Fruit fly (Drosophila melanogaster) whole organism, prepupa: Measurements from ENCODE around the gene CG10973.

Source experiments
- CG10631 ChIP-seq: fragments of 200-800 bp; sonication (Bioruptor generic); optimal IDR thresholded peaks from 2 replicates; lab custom pipeline; 2016; ENCODE audit warnings: missing biosample characterization, missing genetic modification characterization
- CG10669 ChIP-seq: fragments of 200-800 bp; sonication (Bioruptor generic); optimal IDR thresholded peaks from 3 replicates; lab custom pipeline; 2018; ENCODE audit warnings: missing biosample characterization, mild to moderate bottlenecking, missing genetic modification characterization, moderate library complexity
- CG15336 ChIP-seq: fragments of 200-800 bp; sonication (Bioruptor generic); IDR thresholded peaks from 2 replicates; pipeline ENCODE4 v1.3.6; 2022; ENCODE audit warnings: missing biosample characterization, missing genetic modification characterization
- CG1621 ChIP-seq: fragments of 200-800 bp; sonication (Bioruptor generic); optimal IDR thresholded peaks from 3 replicates; lab custom pipeline; 2018; ENCODE audit warnings: missing biosample characterization, mild to moderate bottlenecking, missing genetic modification characterization
- CG3032 ChIP-seq: fragments of 200-800 bp; optimal IDR thresholded peaks from 2 replicates; lab custom pipeline; 2019; ENCODE audit warnings: missing biosample characterization, mild to moderate bottlenecking, missing genetic modification characterization, moderate library complexity
- CG31627 ChIP-seq: fragments of 200-800 bp; sonication (Bioruptor generic); optimal IDR thresholded peaks from 3 replicates; lab custom pipeline; 2016; ENCODE audit warnings: missing biosample characterization, missing genetic modification characterization
- CG32006 ChIP-seq: fragments of 200-800 bp; sonication (Bioruptor generic); optimal IDR thresholded peaks from 3 replicates; lab custom pipeline; 2017; ENCODE audit warnings: missing biosample characterization, mild to moderate bottlenecking, missing genetic modification characterization
- CG3919 ChIP-seq: fragments of 200-800 bp; sonication (Bioruptor generic); optimal IDR thresholded peaks from 3 replicates; lab custom pipeline; 2016; ENCODE audit warnings: missing biosample characterization, missing genetic modification characterization
- CG6163 ChIP-seq: fragments of 200-800 bp; sonication (Bioruptor generic); IDR thresholded peaks from 3 replicates; pipeline ENCODE4 v1.3.6; 2022; ENCODE audit warnings: missing biosample characterization, missing genetic modification characterization
- CG6808 ChIP-seq: fragments of 200-800 bp; sonication (Bioruptor generic); optimal IDR thresholded peaks from 3 replicates; lab custom pipeline; 2017; ENCODE audit warnings: missing biosample characterization, missing genetic modification characterization, mild to moderate bottlenecking, moderate library complexity, missing genetic modification reagents
- CG7368 ChIP-seq: fragments of 200-800 bp; sonication (Bioruptor generic); optimal IDR thresholded peaks from 3 replicates; lab custom pipeline; 2016; ENCODE audit warnings: missing biosample characterization, missing genetic modification characterization
- CG8119 ChIP-seq: fragments of 200-800 bp; sonication (Bioruptor generic); IDR thresholded peaks from 3 replicates; pipeline ENCODE4 v1.3.6; 2022; ENCODE audit warnings: missing biosample characterization, missing genetic modification characterization
- CG8632 ChIP-seq: fragments of 200-800 bp; sonication (Bioruptor generic); optimal IDR thresholded peaks from 3 replicates; lab custom pipeline; 2016; ENCODE audit warnings: missing biosample characterization, missing genetic modification characterization
- CG9139 ChIP-seq: fragments of 200-800 bp; sonication (Bioruptor generic); optimal IDR thresholded peaks from 3 replicates; lab custom pipeline; 2017; ENCODE audit warnings: missing biosample characterization, mild to moderate bottlenecking, missing genetic modification characterization
- Eip75B ChIP-seq: fragments of 200-800 bp; sonication (Bioruptor generic); optimal IDR thresholded peaks from 3 replicates; lab custom pipeline; 2016; ENCODE audit warnings: missing biosample characterization, missing genetic modification characterization
- Eip78C ChIP-seq: fragments of 200-800 bp; sonication (Bioruptor generic); peaks from one replicate; lab custom pipeline; 2016; ENCODE audit warnings: missing biosample characterization, missing genetic modification characterization
- Eip93F ChIP-seq: fragments of 200-800 bp; sonication (Bioruptor generic); optimal IDR thresholded peaks from 2 replicates; lab custom pipeline; 2016; ENCODE audit warnings: missing biosample characterization, mild to moderate bottlenecking, missing genetic modification characterization
- Ets21C ChIP-seq: fragments of 200-800 bp; sonication (Bioruptor generic); optimal IDR thresholded peaks from 3 replicates; lab custom pipeline; 2016; ENCODE audit warnings: missing biosample characterization, missing genetic modification characterization
- Gug ChIP-seq: fragments of 200-800 bp; sonication (Bioruptor generic); IDR thresholded peaks from 2 replicates; pipeline ENCODE4 v1.3.6; 2022; ENCODE audit warnings: missing biosample characterization, missing genetic modification characterization
- Hr38 ChIP-seq: sonication (Bioruptor generic); optimal IDR thresholded peaks from 2 replicates; lab custom pipeline; 2016; ENCODE audit warnings: missing biosample characterization, missing genetic modification characterization
- Hr39 ChIP-seq: fragments of 200-800 bp; sonication (Bioruptor generic); optimal IDR thresholded peaks from 2 replicates; lab custom pipeline; 2016; ENCODE audit warnings: missing biosample characterization, missing genetic modification characterization
- Hr4 ChIP-seq: fragments of 200-800 bp; sonication (Bioruptor generic); optimal IDR thresholded peaks from 3 replicates; lab custom pipeline; 2016; ENCODE audit warnings: missing biosample characterization, missing genetic modification characterization
- Lpt ChIP-seq: fragments of 200-800 bp; sonication (Bioruptor generic); optimal IDR thresholded peaks from 3 replicates; lab custom pipeline; 2016; ENCODE audit warnings: missing biosample characterization, missing genetic modification characterization
- Met ChIP-seq: fragments of 200-800 bp; sonication (Bioruptor generic); optimal IDR thresholded peaks from 3 replicates; lab custom pipeline; 2016; ENCODE audit warnings: missing biosample characterization, missing genetic modification characterization
- OdsH ChIP-seq: fragments of 200-800 bp; sonication (Bioruptor generic); optimal IDR thresholded peaks from 3 replicates; lab custom pipeline; 2016; ENCODE audit warnings: missing biosample characterization, missing genetic modification characterization
- Smox ChIP-seq: fragments of 200-800 bp; sonication (Bioruptor generic); optimal IDR thresholded peaks from 3 replicates; lab custom pipeline; 2016; ENCODE audit warnings: missing biosample characterization, missing genetic modification characterization
- Sox14 ChIP-seq: fragments of 200-800 bp; sonication (Bioruptor generic); optimal IDR thresholded peaks from 3 replicates; lab custom pipeline; 2016; ENCODE audit warnings: missing biosample characterization, missing genetic modification characterization
- Sox15 ChIP-seq: fragments of 200-800 bp; sonication (Bioruptor generic); optimal IDR thresholded peaks from 3 replicates; lab custom pipeline; 2016; ENCODE audit warnings: missing biosample characterization, missing genetic modification characterization
- achi ChIP-seq: fragments of 200-800 bp; sonication (Bioruptor generic); optimal IDR thresholded peaks from 3 replicates; lab custom pipeline; 2016; ENCODE audit warnings: missing biosample characterization, missing genetic modification characterization
- acj6 ChIP-seq: fragments of 200-800 bp; sonication (Bioruptor generic); optimal IDR thresholded peaks from 3 replicates; lab custom pipeline; 2016; ENCODE audit warnings: missing biosample characterization, missing genetic modification characterization
- cyc ChIP-seq: fragments of 200-800 bp; sonication (Bioruptor generic); optimal IDR thresholded peaks from 3 replicates; lab custom pipeline; 2016; ENCODE audit warnings: missing biosample characterization, missing genetic modification characterization
- dac ChIP-seq: fragments of 200-800 bp; sonication (Bioruptor generic); optimal IDR thresholded peaks from 2 replicates; lab custom pipeline; 2017; ENCODE audit warnings: missing biosample characterization, mild to moderate bottlenecking, missing genetic modification characterization
- dsx ChIP-seq: fragments of 200-800 bp; optimal IDR thresholded peaks from 3 replicates; lab custom pipeline; 2019; ENCODE audit warnings: missing biosample characterization, mild to moderate bottlenecking, missing genetic modification characterization, moderate library complexity; ENCODE audit not compliant: poor library complexity, severe bottlenecking
- eg ChIP-seq: fragments of 200-800 bp; sonication (Bioruptor generic); IDR thresholded peaks from 3 replicates; pipeline ENCODE4 v1.3.6; 2022; ENCODE audit warnings: missing biosample characterization, missing genetic modification characterization
- esn ChIP-seq: fragments of 200-800 bp; sonication (Bioruptor generic); optimal IDR thresholded peaks from 2 replicates; lab custom pipeline; 2016; ENCODE audit warnings: missing biosample characterization, mild to moderate bottlenecking, missing genetic modification characterization, moderate library complexity
- fd85E ChIP-seq: fragments of 200-800 bp; sonication (Bioruptor generic); optimal IDR thresholded peaks from 3 replicates; lab custom pipeline; 2016; ENCODE audit warnings: missing biosample characterization, missing genetic modification characterization
- fkh ChIP-seq: fragments of 200-800 bp; sonication (Bioruptor generic); optimal IDR thresholded peaks from 3 replicates; lab custom pipeline; 2017; ENCODE audit warnings: missing biosample characterization, mild to moderate bottlenecking, missing genetic modification characterization, moderate library complexity
- lz ChIP-seq: fragments of 200-800 bp; sonication (Bioruptor generic); optimal IDR thresholded peaks from 3 replicates; lab custom pipeline; 2016; ENCODE audit warnings: missing biosample characterization, missing genetic modification characterization
- net ChIP-seq: fragments of 200-800 bp; sonication (Bioruptor generic); optimal IDR thresholded peaks from 3 replicates; lab custom pipeline; 2016; ENCODE audit warnings: missing biosample characterization, missing genetic modification characterization
- pdm3 ChIP-seq: fragments of 200-800 bp; sonication (Bioruptor generic); optimal IDR thresholded peaks from 3 replicates; lab custom pipeline; 2016; ENCODE audit warnings: missing biosample characterization, missing genetic modification characterization
- spab ChIP-seq: fragments of 200-800 bp; sonication (Bioruptor generic); optimal IDR thresholded peaks from 2 replicates; lab custom pipeline; 2017; ENCODE audit warnings: missing biosample characterization, mild to moderate bottlenecking, missing genetic modification characterization, missing genetic modification reagents
- ss ChIP-seq, 2 experiments: fragments of 200-800 bp; sonication (Bioruptor generic); optimal IDR thresholded peaks; 2 replicates in 1 of 2; 3 replicates in 1 of 2; lab custom pipeline; 2017 to 2018; ENCODE audit warnings: mild to moderate bottlenecking in 2 of 2, missing biosample characterization in 2 of 2, missing genetic modification characterization in 2 of 2, moderate library complexity in 1 of 2
- svp ChIP-seq: fragments of 200-800 bp; sonication (Bioruptor generic); peaks from one replicate; lab custom pipeline; 2016; ENCODE audit warnings: missing biosample characterization, missing genetic modification characterization
- vri ChIP-seq: fragments of 200-800 bp; sonication (Bioruptor generic); optimal IDR thresholded peaks from 3 replicates; lab custom pipeline; 2016; ENCODE audit warnings: missing biosample characterization, mild to moderate bottlenecking, missing genetic modification characterization

The CG10973 gene

DNA sequence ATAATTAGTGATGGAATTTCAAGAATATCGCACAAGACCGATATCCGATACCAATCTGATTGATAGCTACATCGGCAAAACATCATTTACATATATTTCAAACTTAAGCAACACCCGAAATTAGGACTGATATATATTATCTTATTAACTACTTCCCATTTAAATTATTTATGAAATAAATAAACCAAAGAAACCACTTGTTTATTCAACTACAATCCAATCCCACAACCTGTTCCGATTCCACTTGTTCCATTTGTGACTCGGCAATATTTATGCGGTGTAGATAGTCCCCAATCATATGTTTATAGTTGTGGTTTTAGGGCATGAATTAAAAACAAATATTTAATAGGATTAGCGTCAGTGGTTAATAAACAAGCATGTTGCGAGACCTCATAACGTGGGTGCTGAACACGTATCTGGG, at the start of gene CG10973, which contains the start of gene Vps13D:
TSS of gene CG10973 (minus strand) at position 6 of the 421 bp plus-strand sequence.
TSS of gene Vps13D (plus strand) at position 281 of the 421 bp plus-strand sequence.
- TF ChIP-seq fkh (GFP tag; lab: Kevin White, UChicago) (peak; percentile 99), Eip93F (peak; percentile 17), CG1621 (no peak), Hr38 (no peak)

dm6 chr3L:12804035-12804729, 49.6 kb upstream of the CG10973 start:
- peak; percentile 30 to 67 for TF ChIP-seq ss (GFP tag; optimal IDR thresholded peaks at IDR 0.05; lab: Kevin White, UChicago)
- no peak for TF ChIP-seq acj6 (GFP tag; lab: Kevin White, UChicago)
- no peak for TF ChIP-seq CG32006
- TF ChIP-seq Lpt (GFP tag; lab: Kevin White, UChicago): no peak
- TF ChIP-seq fkh (GFP tag; lab: Kevin White, UChicago): peak; percentile 53
- TF ChIP-seq spab: no peak
- no peak for TF ChIP-seq CG3919 (GFP tag; lab: Kevin White, UChicago)
- TF ChIP-seq CG7368 (GFP tag; lab: Kevin White, UChicago): no peak
- TF ChIP-seq OdsH: no peak
- peak; percentile 44; the same call in 2 of the 3 replicates for TF ChIP-seq CG6163 (GFP tag; lab: Robert Waterston, UW)
- TF ChIP-seq achi (GFP tag; lab: Kevin White, UChicago): no peak
- TF ChIP-seq Eip75B: no peak
- TF ChIP-seq CG10669 (GFP tag; lab: Kevin White, UChicago): no peak
- no peak for TF ChIP-seq lz (GFP tag; lab: Kevin White, UChicago)
- TF ChIP-seq Sox14 (GFP tag; lab: Kevin White, UChicago): no peak
- TF ChIP-seq Eip78C (GFP tag; lab: Kevin White, UChicago): peak; percentile 37
- peak; percentile 22; the same call in 1 of the 3 replicates for TF ChIP-seq CG8119
- TF ChIP-seq Smox (GFP tag; lab: Kevin White, UChicago): no peak
- no peak for TF ChIP-seq Met (GFP tag; lab: Kevin White, UChicago)
- TF ChIP-seq esn: no peak
- peak; percentile 16; the same call in 1 of the 2 replicates for TF ChIP-seq CG15336 (GFP tag; lab: Robert Waterston, UW)
- no peak for TF ChIP-seq eg (GFP tag; lab: Robert Waterston, UW)
- no peak for TF ChIP-seq Ets21C (GFP tag; lab: Kevin White, UChicago)
- TF ChIP-seq dsx (GFP tag; lab: Kevin White, UChicago): no peak

DNA sequence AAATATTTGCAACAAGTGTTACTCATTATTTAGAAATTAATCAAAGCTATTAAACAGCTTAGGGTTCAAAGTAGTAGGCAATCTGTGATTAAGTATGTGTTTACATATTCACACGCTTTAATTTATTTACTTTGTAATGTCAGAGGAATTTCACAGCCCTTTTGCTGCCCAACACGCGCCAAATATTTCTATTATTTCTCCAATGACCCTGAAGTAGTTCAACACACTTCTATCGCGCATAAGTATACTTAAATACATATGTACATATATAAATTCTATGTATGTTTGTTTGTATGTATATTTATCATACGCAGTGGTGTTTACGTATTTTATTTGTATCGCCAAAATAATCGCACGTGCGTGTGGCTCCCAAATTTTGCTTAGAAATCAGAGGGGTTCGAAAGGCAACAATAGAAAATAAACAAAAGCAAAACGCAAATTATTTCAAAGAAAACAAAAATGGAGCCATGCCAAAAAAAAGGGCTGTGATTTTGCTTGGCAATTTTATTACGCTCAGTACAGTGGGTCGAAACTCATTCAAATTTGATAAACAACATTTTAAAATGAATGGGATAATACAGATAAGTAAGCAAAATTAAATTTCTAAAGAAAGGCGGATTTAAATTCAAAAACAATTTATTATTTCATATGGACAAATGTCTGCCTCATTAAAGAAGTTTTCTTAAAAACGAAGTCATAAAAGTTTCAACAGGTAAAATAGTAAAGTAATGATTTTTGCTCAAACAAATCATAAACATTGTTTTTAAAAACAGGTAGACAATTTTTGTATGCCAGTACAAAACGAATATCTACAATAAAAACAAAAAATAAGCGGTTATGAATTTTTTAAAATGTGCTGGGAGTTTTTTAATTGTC, 48.8 kb upstream of the CG10973 start:
- no peak for TF ChIP-seq vri (GFP tag; lab: Kevin White, UChicago)
- no peak for TF ChIP-seq acj6 (GFP tag; lab: Kevin White, UChicago)
- TF ChIP-seq cyc (GFP tag; lab: Kevin White, UChicago): no peak
- peak; percentile 17 for TF ChIP-seq Smox (GFP tag; lab: Kevin White, UChicago)
- TF ChIP-seq Gug (GFP tag; lab: Robert Waterston, UW): no peak
- TF ChIP-seq Eip93F: no peak
- TF ChIP-seq spab: no peak
- no peak for TF ChIP-seq CG3032 (tag; lab: Kevin White, UChicago)
- 0 out of 2 replicates have a peak, but pooled peaks have one; percentile 22 for TF ChIP-seq CG15336 (GFP tag; lab: Robert Waterston, UW)
- peak; percentile 52 for TF ChIP-seq esn
- no peak for TF ChIP-seq svp (GFP tag; lab: Kevin White, UChicago)
- TF ChIP-seq CG32006: peak; percentile 8
- TF ChIP-seq net: peak; percentile 43
- TF ChIP-seq Sox14 (GFP tag; lab: Kevin White, UChicago): no peak
- TF ChIP-seq CG8632 (GFP tag; lab: Kevin White, UChicago): peak; percentile 35
- no peak for TF ChIP-seq Sox15
- TF ChIP-seq Lpt (GFP tag; lab: Kevin White, UChicago): no peak
- TF ChIP-seq Hr4 (GFP tag; lab: Kevin White, UChicago): peak; percentile 57
- no peak for TF ChIP-seq dac (GFP tag; lab: Kevin White, UChicago)
- TF ChIP-seq CG31627: peak; percentile 4
- TF ChIP-seq fd85E: no peak
- peak; percentile 34 for TF ChIP-seq Hr39
- TF ChIP-seq Eip75B: no peak
- no peak for TF ChIP-seq pdm3 (GFP tag; lab: Kevin White, UChicago)
- peak; percentile 24 for TF ChIP-seq Ets21C (GFP tag; lab: Kevin White, UChicago)
- TF ChIP-seq CG1621: no peak
- no peak for TF ChIP-seq CG10631 (GFP tag; lab: Kevin White, UChicago)
- no peak for TF ChIP-seq CG7368 (GFP tag; lab: Kevin White, UChicago)
- TF ChIP-seq CG9139 (GFP tag; lab: Kevin White, UChicago): no peak
- no peak for TF ChIP-seq CG6808 (GFP tag; lab: Kevin White, UChicago)
